Worm (Caenorhabditis elegans): ENCODE data around the gene glr-6.
"Not testable (repeated sequence)": the region's sequence is repeated elsewhere in the genome, so short reads cannot be mapped to it uniquely, and the experiment has no call there.

glr-6 gene

ce11 chrX:6885227-6885853, 44.8 kb upstream of the glr-6 start, which contains the start of gene F41C6.7:
Gene F41C6.7 (minus strand): TSS chrX:6885277.
- TF ChIP-seq sptf-1 (tag; optimal IDR thresholded peaks at IDR 0.05) (no peak), nhr-12 (tag; optimal IDR thresholded peaks at IDR 0.05) (no peak), unc-39 (tag; optimal IDR thresholded peaks at IDR 0.05) (no peak), unc-120 (tag; optimal IDR thresholded peaks at IDR 0.05; ENCODE audit: poor library complexity, severe bottlenecking) (no peak), mls-2 (tag; optimal IDR thresholded peaks at IDR 0.05) (no peak), nhr-76 (tag; optimal IDR thresholded peaks at IDR 0.05) (no peak), bed-3 (GFP tag; optimal IDR thresholded peaks at IDR 0.05) (no peak), lsy-2 (tag; optimal IDR thresholded peaks at IDR 0.05) (no peak), ham-2 (GFP tag; optimal IDR thresholded peaks at IDR 0.05) (no peak), hlh-1 (tag; optimal IDR thresholded peaks at IDR 0.05) (no peak), lin-13 (tag; optimal IDR thresholded peaks at IDR 0.05) (no peak), ceh-43 (GFP tag; optimal IDR thresholded peaks at IDR 0.05) (no peak), elt-1 (tag; optimal IDR thresholded peaks at IDR 0.05; ENCODE audit: borderline replicate concordance, insufficient read depth) (no peak), lin-32 (GFP tag; optimal IDR thresholded peaks at IDR 0.05) (no peak), ceh-83 (GFP tag; optimal IDR thresholded peaks at IDR 0.05) (no peak), sem-2 (GFP tag; optimal IDR thresholded peaks at IDR 0.05) (no peak)

ce11 chrX:6884439-6884838, 43.9 kb upstream of the glr-6 start:
- TF ChIP-seq M03D4.4 (tag; optimal IDR thresholded peaks at IDR 0.05) = no peak

- not testable (repeated sequence) for TF ChIP-seq ceh-43 (GFP tag; optimal IDR thresholded peaks at IDR 0.05); ham-2 (GFP tag; optimal IDR thresholded peaks at IDR 0.05); cnd-1 (tag; optimal IDR thresholded peaks at IDR 0.05)
These were observed 41.3 kb upstream of the glr-6 start, which contains the start of gene F41C6.6 for ce11 chrX:6881795-6882194. Gene F41C6.6 (minus strand): TSS chrX:6881895.

ce11 chrX:6877436-6877835, 36.9 kb upstream of the glr-6 start, which contains the start of gene col-173:
Gene col-173 (minus strand): TSS chrX:6877536.
- no peak for TF ChIP-seq lin-13 (tag; optimal IDR thresholded peaks at IDR 0.05)

- TF ChIP-seq nhr-2 (tag; optimal IDR thresholded peaks at IDR 0.05) = no peak
- TF ChIP-seq snpc-4 (tag; optimal IDR thresholded peaks at IDR 0.05) = no peak
- TF ChIP-seq nhr-76 (tag; optimal IDR thresholded peaks at IDR 0.05) = no peak
- no peak for TF ChIP-seq unc-120 (tag; optimal IDR thresholded peaks at IDR 0.05; ENCODE audit: poor library complexity, severe bottlenecking)
- TF ChIP-seq nhr-28 (tag; optimal IDR thresholded peaks at IDR 0.05) = no peak
- no peak for TF ChIP-seq flh-1 (GFP tag; optimal IDR thresholded peaks at IDR 0.05)
- no peak for TF ChIP-seq elt-3 (tag; optimal IDR thresholded peaks at IDR 0.05)
- TF ChIP-seq lsy-2 (tag; optimal IDR thresholded peaks at IDR 0.05) = no peak
- TF ChIP-seq M03D4.4 (tag; optimal IDR thresholded peaks at IDR 0.05) = no peak
- no peak for TF ChIP-seq lin-13 (tag; optimal IDR thresholded peaks at IDR 0.05)
- TF ChIP-seq unc-62 (GFP tag; optimal IDR thresholded peaks at IDR 0.05) = no peak
These were observed 34.8 kb upstream of the glr-6 start for ce11 chrX:6875273-6875672.

ce11 chrX:6874723-6875122, 34.2 kb upstream of the glr-6 start, which contains the start of gene F41C6.4:
Gene F41C6.4 (minus strand): TSS chrX:6874823.
- TF ChIP-seq cnd-1 (tag; optimal IDR thresholded peaks at IDR 0.05) (no peak), unc-39 (tag; optimal IDR thresholded peaks at IDR 0.05) (no peak), drap-1 (GFP tag; optimal IDR thresholded peaks at IDR 0.05) (no peak), tbx-8 (GFP tag; optimal IDR thresholded peaks at IDR 0.05) (no peak), lin-32 (GFP tag; optimal IDR thresholded peaks at IDR 0.05) (no peak), unc-120 (tag; optimal IDR thresholded peaks at IDR 0.05; ENCODE audit: poor library complexity, severe bottlenecking) (no peak), lsy-2 (tag; optimal IDR thresholded peaks at IDR 0.05) (no peak), ham-2 (GFP tag; optimal IDR thresholded peaks at IDR 0.05) (no peak), flh-1 (GFP tag; optimal IDR thresholded peaks at IDR 0.05) (no peak), mls-2 (tag; optimal IDR thresholded peaks at IDR 0.05) (no peak), hlh-1 (tag; optimal IDR thresholded peaks at IDR 0.05) (no peak), elt-3 (tag; optimal IDR thresholded peaks at IDR 0.05) (no peak), ces-1 (GFP tag; optimal IDR thresholded peaks at IDR 0.05) (no peak), nhr-2 (tag; optimal IDR thresholded peaks at IDR 0.05) (no peak), ztf-11 (tag; optimal IDR thresholded peaks at IDR 0.05) (no peak), sem-2 (GFP tag; optimal IDR thresholded peaks at IDR 0.05) (no peak), ceh-83 (GFP tag; optimal IDR thresholded peaks at IDR 0.05) (no peak)
